Fruit fly (Drosophila melanogaster): ENCODE data around the gene Rcd4.
A peak's percentile ranks its signal among the peaks of the same experiment; 100 is the strongest.

Gene Rcd4

DNA sequence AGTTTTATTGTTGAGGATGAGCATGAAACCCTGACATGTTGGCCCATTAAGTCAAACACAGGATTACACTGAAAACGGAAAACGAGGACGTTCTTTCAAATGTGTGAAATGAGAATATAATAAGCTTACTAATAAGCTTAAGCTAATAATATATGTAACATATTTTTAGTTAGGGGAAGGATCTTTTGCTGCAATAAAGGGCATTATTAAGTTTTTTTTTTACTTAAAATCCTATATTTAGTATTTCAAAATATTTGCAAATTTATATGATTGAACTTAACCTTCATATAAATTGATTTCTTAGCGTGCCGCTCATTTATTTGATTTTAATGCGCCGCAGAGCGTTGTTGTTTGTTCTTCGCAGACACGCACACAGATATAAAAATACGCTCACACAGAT is 49.5 kb upstream of the Rcd4 start (continued):
- no peak for TF ChIP-seq CG15601 (tag; optimal IDR thresholded peaks at IDR 0.05)
- no peak for TF ChIP-seq cad (GFP tag; optimal IDR thresholded peaks at IDR 0.05)
- TF ChIP-seq CG7556 (GFP tag; optimal IDR thresholded peaks at IDR 0.05): peak; percentile 29
- TF ChIP-seq jumu (GFP tag; optimal IDR thresholded peaks at IDR 0.05): no peak
- TF ChIP-seq vfl (GFP tag; optimal IDR thresholded peaks at IDR 0.05): no peak
- TF ChIP-seq CG9215 (GFP tag; IDR thresholded peaks at IDR 0.05): no peak
- TF ChIP-seq CG12219 (GFP tag; optimal IDR thresholded peaks at IDR 0.05): no peak
- TF ChIP-seq CG10462 (GFP tag; optimal IDR thresholded peaks at IDR 0.05): no peak
- no peak for TF ChIP-seq ken (GFP tag; IDR thresholded peaks at IDR 0.05)
- no peak for TF ChIP-seq lmd (GFP tag; IDR thresholded peaks at IDR 0.05)
- TF ChIP-seq CG7928 (GFP tag; optimal IDR thresholded peaks at IDR 0.05): no peak
- peak; percentile 18 for TF ChIP-seq scrt (GFP tag; optimal IDR thresholded peaks at IDR 0.05)
- TF ChIP-seq wek (GFP tag; optimal IDR thresholded peaks at IDR 0.05): no peak
- TF ChIP-seq CG10267 (tag; optimal IDR thresholded peaks at IDR 0.05): no peak
- TF ChIP-seq pnt (GFP tag; optimal IDR thresholded peaks at IDR 0.05): no peak
- TF ChIP-seq CG9797 (GFP tag; optimal IDR thresholded peaks at IDR 0.05): no peak
- TF ChIP-seq zfh1 (GFP tag; IDR thresholded peaks at IDR 0.05): no peak
- no peak for TF ChIP-seq Hmx (GFP tag; optimal IDR thresholded peaks at IDR 0.05)
- TF ChIP-seq Dbx (GFP tag; IDR thresholded peaks at IDR 0.05): 0 out of 3 replicates have a peak, but pooled peaks have one; percentile 5
- no peak for TF ChIP-seq usp (GFP tag; optimal IDR thresholded peaks at IDR 0.05)
- peak; percentile 29; the same call in 1 of the 2 replicates for TF ChIP-seq CG14014 (GFP tag; IDR thresholded peaks at IDR 0.05)
- no peak for TF ChIP-seq run (tag; optimal IDR thresholded peaks at IDR 0.05)
- TF ChIP-seq amos (GFP tag; IDR thresholded peaks at IDR 0.05; ENCODE audit: partially characterized antibody): no peak
- TF ChIP-seq inv (GFP tag; IDR thresholded peaks at IDR 0.05; ENCODE audit: partially characterized antibody): no peak
- no peak for TF ChIP-seq grn (GFP tag; optimal IDR thresholded peaks at IDR 0.05)
- no peak for TF ChIP-seq CG14710 (tag; optimal IDR thresholded peaks at IDR 0.05)
- TF ChIP-seq CG12659 (GFP tag; optimal IDR thresholded peaks at IDR 0.05): peak; percentile 6
- TF ChIP-seq CG17385 (GFP tag; optimal IDR thresholded peaks at IDR 0.05): no peak
- TF ChIP-seq NK7.1 (GFP tag; optimal IDR thresholded peaks at IDR 0.05): no peak
- TF ChIP-seq tup (GFP tag; optimal IDR thresholded peaks at IDR 0.05): no peak
- TF ChIP-seq NFAT (GFP tag; IDR thresholded peaks at IDR 0.05): no peak
- TF ChIP-seq CG17829 (tag; optimal IDR thresholded peaks at IDR 0.05): no peak
- peak in 1 of 2 experiments; percentile 30 for TF ChIP-seq Hr51 (GFP tag; optimal IDR thresholded peaks at IDR 0.05)
- TF ChIP-seq Doc3 (GFP tag; IDR thresholded peaks at IDR 0.05; ENCODE audit: partially characterized antibody): no peak
- no peak for TF ChIP-seq Atf-2 (GFP tag; optimal IDR thresholded peaks at IDR 0.05)
- no peak for TF ChIP-seq CG10366 (GFP tag; IDR thresholded peaks at IDR 0.05)
- no peak for TF ChIP-seq chm (GFP tag; IDR thresholded peaks at IDR 0.05)
- TF ChIP-seq CG34224 (GFP tag; IDR thresholded peaks at IDR 0.05; ENCODE audit: partially characterized antibody): no peak
- no peak for TF ChIP-seq ind (GFP tag; optimal IDR thresholded peaks at IDR 0.05)
- TF ChIP-seq CG2199 (GFP tag; IDR thresholded peaks at IDR 0.05): no peak
- TF ChIP-seq CG16779 (GFP tag; IDR thresholded peaks at IDR 0.05): no peak
- no peak for TF ChIP-seq CG5953 (GFP tag; IDR thresholded peaks at IDR 0.05)
- peak; percentile 32 for TF ChIP-seq CG7839 (tag; optimal IDR thresholded peaks at IDR 0.05)
- TF ChIP-seq croc (GFP tag; conservative IDR thresholded peaks at IDR 0.05): no peak
- no peak for TF ChIP-seq onecut (GFP tag; IDR thresholded peaks at IDR 0.05)
- no peak for TF ChIP-seq CG17186 (GFP tag; optimal IDR thresholded peaks at IDR 0.05)
- TF ChIP-seq hkb (optimal IDR thresholded peaks at IDR 0.05): no peak
- TF ChIP-seq hkb (GFP tag; IDR thresholded peaks at IDR 0.05): no peak
- TF ChIP-seq CG10321 (GFP tag; IDR thresholded peaks at IDR 0.05): no peak
- TF ChIP-seq br (optimal IDR thresholded peaks at IDR 0.05): no peak
- no peak for TF ChIP-seq nom (GFP tag; optimal IDR thresholded peaks at IDR 0.05)
- no peak for TF ChIP-seq CG17612 (GFP tag; IDR thresholded peaks at IDR 0.05)
- TF ChIP-seq CG15073 (GFP tag; optimal IDR thresholded peaks at IDR 0.05): no peak

Measured in whole organism, embryonic.